Worm (Caenorhabditis elegans) whole organism, dauer: ENCODE measurements around the gene nlp-2.

Experiments used
- unc-62 ChIP-seq: sonication (generic microtip); optimal IDR thresholded peaks from 2 replicates; lab custom pipeline; 2017; ENCODE audit warnings: missing biosample characterization, missing genetic modification reagents, missing genetic modification characterization

Gene nlp-2

DNA sequence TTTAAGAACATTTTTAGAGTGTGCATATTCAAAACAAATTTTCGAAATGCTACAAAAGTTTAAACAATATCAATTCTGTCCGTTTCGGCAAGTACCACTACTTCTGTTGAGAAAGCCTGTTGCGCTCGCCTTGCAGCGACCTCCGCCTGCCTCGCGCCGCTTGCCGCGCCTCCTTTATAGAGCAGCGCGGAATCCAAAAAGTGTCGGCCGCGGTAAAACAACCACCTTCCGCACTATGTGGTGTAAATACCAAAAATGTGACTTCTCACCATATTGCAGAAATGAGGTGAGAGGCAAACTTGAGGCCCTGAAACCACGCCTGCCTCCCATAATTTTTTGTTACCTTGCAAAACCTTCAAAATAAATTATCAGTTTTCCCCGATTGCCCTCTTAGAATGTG is 8.4 kb upstream of the nlp-2 start:
- TF ChIP-seq unc-62 (GFP tag; lab: Kevin White, UChicago): no peak

DNA sequence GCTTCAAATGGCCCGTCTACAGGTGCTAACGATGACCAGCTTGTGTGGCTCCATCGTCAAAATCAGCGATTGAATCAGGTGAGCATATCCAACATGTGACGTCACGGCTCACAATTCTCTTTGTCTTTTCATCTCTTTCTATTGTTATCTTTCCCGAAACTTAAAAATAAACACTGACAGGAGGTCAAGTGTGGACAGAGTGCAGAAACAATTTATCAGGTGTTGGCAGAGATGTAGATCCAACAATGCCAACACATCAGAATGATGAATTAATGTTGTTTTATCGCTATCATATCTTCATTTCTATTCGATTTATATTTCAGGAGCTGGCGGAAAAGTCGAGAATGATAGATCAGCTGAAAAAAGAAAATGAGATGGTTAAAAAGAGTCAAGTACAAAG is 3.4 kb upstream of the nlp-2 start:
- TF ChIP-seq unc-62 (GFP tag; lab: Kevin White, UChicago): no peak

DNA sequence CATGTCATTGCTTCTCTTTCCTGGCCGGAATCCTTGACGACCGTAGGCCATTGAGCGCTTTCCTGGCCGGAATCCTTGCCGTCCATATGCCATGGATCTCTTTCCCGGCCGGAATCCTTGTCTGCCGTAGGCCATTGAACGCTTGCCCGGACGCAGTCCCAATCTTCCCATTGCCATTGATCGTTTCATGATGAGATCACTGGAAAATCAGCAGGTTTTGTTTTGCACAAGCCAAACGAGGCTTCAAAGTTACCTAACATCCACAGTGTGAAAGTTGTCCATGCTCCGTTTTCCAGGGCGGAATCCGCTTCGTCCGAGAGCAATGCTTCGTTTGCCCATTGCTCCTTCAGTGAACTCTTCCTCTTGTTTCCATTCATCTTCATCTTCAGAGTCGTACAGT is 462 bp downstream of the nlp-2 start:
- no peak for TF ChIP-seq unc-62 (GFP tag; lab: Kevin White, UChicago)

DNA sequence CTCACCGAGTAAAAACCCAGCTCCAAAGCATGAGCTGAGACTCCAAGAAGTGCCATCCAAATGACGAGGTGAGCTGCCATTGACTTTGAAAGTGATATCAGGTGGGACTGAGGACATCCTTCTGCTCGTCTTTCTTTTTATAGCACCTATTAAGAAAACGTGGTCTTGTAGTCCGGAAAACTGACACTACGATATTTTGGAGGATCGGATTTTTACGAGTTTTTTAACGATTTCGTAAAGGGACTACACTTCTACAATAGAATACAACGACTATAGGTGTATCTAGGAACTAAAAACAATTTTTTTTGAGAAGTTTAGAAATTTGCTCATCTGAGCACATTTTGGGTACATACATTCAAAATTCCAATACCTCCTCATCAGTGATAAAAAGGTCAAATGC is 1.7 kb downstream of the nlp-2 start, which contains the start of gene nlp-23:
Gene nlp-23 (minus strand): TSS at position 101 of the 400 bp plus-strand sequence.
- TF ChIP-seq unc-62 (GFP tag; lab: Kevin White, UChicago): no peak

DNA sequence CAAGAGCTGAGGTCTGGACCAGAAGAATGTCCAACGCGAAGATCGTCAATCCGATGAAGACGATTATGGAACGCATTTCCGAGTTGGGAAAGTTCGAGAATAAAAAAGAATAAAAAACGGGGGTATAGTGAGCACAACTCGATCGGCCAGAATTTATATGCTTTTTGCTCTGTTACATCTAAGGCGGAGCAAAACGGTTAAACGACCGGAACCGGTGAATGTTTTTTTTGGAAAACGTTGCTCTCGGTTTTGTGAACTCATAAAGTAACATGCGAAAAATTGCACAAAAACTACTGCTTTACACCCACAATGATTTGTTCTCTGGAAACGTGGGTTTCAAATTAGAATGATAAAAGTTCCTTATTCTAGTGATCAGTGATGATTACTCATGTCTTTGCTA is 2.6 kb downstream of the nlp-2 start, which contains the start of gene nlp-22:
Gene nlp-22 (minus strand): TSS at position 101 of the 400 bp plus-strand sequence.
- no peak for TF ChIP-seq unc-62 (GFP tag; lab: Kevin White, UChicago)

DNA sequence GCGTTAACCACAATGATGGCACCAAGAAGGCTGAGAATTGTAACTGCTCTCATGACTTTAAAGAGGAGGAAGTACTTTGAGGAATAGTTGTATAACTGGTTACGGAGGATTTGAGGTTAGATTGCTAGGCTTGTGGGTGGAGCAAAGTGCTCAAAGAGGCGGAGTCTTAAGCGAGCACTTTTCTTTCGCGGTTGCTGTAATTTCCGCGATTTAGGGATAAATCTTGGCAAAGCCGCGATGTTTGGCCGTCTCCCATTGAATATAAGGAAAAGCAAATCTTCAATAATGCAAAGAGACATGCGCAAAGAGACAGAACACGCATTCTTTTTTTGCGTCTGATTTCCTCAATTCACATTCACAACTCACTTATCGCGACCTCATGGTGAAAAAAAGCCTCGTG is 6.4 kb downstream of the nlp-2 start, which contains the start of gene nlp-45:
Gene nlp-45 (minus strand): TSS at position 101 of the 400 bp plus-strand sequence.
- no peak for TF ChIP-seq unc-62 (GFP tag; lab: Kevin White, UChicago)

DNA sequence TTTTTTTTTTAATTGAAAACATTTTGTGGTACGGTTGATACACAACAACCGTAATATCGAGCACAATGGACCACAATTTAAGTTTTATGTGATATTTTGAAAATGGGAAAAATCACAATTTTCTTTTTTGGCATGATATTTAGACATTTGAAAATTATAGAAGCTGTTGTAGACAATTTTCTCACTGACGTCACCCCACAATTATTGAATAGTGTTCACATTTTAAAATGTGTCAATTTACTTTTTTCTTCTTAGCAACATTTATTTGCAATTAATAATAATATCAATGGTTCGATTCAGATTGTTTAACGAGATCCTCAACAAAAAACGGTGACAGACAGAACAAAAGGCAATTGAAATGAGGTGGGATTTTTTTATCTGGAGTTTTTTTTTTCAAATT is 9.2 kb downstream of the nlp-2 start, which contains the start of gene T01B6.1:
Gene T01B6.1 (plus strand): TSS at position 301 of the 400 bp plus-strand sequence.
- no peak for TF ChIP-seq unc-62 (GFP tag; lab: Kevin White, UChicago)

DNA sequence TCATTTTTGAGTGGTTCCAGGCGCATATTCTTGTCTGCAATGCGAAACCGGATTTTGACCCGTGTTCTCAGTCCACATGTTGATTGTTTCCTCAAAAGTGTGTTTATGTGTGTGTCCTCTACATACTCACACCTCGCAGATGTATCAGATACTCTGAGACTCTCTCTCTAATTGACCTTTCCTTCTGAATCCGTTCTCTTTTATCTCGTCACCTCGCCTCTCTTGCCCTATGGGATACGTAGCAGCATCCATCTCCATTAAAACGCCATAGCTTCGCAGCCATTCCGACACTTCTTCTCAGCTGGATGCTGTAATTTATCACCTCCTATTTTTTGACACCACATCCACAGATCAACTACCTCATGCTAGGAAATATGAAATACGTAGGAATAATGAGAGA is 14.1 kb downstream of the nlp-2 start:
- TF ChIP-seq unc-62 (GFP tag; lab: Kevin White, UChicago): no peak

DNA sequence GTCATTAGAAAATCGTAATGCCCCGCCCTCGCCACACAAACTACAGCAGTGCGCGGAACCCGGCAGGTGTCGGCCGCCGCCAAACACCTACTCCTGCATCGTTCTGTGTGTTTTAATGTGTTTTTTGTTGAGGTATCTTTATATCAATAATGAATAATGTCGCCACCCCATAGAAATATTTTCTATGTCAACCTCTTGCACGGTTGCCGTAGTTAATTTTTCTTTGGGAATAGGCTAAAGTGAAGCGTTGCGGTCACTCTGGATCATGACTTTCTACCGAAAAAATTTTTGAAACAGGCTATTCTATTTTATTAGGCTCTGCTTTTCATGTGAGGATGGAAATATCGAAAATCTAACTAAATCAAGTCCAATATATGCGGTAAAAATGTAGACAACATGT is 15.7 kb downstream of the nlp-2 start:
- no peak for TF ChIP-seq unc-62 (GFP tag; lab: Kevin White, UChicago)

DNA sequence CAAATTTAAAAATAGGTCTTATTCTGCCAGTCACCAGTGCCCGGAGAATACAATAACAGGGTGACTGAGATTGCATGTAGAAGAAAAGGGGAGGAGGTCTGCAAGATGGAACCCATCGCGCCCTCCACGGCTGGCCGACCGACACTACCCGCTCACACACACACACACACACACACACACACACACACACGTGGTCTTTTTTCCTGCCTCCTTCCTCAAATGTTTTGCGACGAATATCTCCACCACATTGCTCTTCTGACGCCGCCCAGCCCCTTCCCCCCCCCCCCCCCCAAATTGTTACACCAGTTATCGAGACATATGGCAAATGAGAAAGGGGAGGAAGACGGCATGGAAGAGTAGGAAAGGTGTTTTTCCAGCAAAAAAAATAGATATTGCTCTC is 22.8 kb downstream of the nlp-2 start:
- no peak for TF ChIP-seq unc-62 (GFP tag; lab: Kevin White, UChicago)

DNA sequence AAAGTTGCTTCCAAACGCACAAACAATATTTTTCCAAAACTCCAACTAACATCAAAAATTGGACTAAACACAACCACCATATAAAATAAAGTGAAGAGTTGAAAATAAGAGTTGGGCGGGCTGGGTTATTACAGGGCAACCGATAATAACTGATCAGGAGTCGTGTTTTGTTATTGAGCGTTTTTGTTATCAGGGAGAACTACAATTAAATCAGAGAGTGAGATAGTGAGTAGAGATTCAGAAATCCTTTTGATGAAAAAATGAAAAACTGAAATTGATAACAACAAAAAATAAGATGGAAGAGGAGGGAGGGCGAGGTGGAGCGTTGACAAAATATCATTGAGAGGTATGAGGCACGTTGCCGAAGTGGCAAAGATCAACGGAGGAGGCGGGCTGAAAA is 24.0 kb downstream of the nlp-2 start:
- no peak for TF ChIP-seq unc-62 (GFP tag; lab: Kevin White, UChicago)

DNA sequence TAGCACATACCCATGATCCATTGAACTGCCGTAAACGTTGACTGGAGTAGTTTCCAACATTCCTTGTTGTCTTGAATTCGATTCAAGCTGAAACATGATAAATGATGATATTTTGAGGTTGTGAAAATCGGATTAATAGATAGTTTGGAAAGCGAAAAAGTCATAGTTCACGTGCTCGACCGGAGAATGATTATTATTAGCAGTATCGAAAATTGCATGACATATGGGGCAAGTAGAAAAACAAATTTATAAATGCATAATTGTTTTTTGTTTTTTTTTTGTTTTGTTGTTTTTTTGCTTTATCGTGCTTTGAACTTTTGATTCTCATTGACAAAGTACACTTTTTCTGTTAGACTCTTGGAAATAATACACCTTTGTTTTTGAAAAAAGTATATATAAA is 25.3 kb downstream of the nlp-2 start, which contains the start of gene aakg-4:
Gene aakg-4 (minus strand): TSS at position 101 of the 400 bp plus-strand sequence.
- TF ChIP-seq unc-62 (GFP tag; lab: Kevin White, UChicago): no peak

DNA sequence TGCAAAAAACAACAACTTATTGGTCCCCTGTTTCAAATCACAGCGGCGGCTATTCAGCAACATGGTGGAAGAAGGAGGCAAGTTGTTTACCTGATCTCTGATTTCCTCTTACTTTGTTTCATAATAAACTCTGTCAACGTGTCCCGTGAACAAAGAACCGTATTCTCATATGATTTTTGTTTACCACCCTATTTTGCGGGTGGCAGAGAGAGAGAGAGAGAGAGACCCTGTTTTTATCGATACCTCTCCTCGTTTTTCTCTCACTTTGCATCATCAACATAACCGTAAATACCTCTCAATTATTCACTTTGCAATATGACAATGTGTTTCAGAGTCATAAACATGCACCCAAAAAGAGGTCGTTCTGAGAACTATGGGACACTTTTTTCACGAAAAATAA is 27.1 kb downstream of the nlp-2 start:
- no peak for TF ChIP-seq unc-62 (GFP tag; lab: Kevin White, UChicago)

DNA sequence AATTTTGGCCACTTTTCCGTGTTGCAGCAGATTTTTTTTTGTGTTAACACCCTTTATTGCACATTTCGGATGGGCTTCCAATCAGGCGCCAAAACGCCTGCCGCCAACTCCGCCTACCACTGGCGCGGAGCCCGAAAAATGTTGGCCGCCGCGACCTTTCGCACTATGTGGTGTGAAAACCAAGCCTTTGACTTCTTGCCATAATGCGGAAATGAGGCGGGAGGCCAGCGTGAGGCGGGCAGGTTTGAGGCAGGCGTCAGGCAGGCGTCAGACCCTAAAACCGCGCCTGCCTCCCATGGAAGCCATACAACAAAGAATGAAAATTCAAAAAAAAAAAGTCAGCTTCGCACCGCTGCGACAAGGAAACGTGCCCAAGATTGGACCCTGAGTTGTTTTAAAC is 27.7 kb downstream of the nlp-2 start:
- TF ChIP-seq unc-62 (GFP tag; lab: Kevin White, UChicago): no peak

DNA sequence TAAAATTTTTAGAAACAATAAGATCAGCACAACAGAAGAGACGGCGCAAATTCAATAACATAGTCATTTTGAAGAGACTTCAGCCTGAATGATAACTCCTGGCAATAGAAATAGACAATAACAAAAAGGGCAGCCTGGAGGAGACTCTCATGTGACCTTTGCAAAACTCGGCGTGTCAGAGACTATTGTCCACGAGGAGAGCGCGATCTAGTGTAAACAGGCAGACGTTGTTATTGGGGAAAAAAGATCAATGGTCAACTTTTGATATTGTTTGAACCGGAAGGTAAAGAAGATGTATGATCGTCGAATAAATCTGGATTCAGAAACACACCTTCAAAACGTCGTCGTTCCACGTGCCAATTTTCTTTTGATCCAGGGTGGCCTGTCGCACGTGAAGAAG is 28.4 kb downstream of the nlp-2 start:
- TF ChIP-seq unc-62 (GFP tag; lab: Kevin White, UChicago): no peak

DNA sequence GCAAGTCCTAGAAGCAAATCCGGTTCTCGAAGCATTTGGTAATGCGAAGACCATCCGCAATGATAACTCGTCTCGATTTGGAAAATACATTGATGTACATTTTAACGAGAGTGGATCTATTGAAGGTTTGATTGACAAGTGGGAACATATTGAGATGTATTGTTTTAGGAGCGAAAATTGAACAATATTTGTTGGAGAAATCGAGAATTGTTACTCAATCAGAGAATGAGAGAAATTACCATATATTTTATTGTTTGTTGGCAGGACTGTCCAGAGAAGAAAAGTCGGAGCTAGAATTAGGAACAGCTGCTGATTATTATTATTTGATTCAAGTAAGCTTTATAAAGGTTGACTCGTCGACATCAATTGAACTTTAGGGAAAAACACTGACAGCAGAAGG is 40.1 kb downstream of the nlp-2 start:
- TF ChIP-seq unc-62 (GFP tag; lab: Kevin White, UChicago): no peak

DNA sequence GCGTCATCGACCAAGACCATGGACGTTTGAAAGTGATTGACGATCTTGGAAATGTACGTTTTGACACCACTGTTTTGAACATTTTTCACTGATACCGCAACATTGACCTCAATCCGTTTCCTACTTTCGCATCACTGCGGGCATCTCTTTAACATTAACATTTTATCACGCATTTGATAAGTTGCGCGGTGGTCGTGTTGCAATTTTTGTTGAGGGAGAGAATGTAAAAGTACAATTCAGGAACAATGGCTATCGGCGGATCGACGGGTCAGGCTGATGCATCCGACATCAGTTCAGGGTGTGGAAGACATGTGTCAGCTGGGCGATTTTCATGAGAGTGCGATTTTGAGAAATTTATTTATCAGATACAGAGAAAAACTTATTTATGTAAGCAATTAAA is 41.3 kb downstream of the nlp-2 start:
- TF ChIP-seq unc-62 (GFP tag; lab: Kevin White, UChicago): no peak

DNA sequence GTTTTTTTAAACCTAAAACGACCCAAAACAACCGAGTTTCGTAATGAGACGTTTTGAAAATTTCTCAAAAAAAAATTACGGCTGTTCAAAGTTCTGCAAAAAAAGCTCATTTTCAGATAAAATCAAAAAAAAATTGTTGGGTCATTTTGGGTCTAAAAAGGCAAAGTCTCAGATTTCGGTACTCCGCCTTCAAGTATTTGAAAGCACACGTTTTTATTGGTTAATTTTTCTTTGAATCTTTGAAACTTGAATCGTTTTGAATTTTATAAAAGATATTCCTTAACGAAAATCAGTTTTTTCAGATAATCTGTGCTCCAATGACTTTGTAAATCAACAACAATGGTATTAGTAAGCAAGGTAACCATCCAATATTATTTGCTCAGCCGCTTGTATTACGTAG is 41.8 kb downstream of the nlp-2 start, which contains the start of gene hum-6:
Gene hum-6 (plus strand): TSS at position 301 of the 400 bp plus-strand sequence.
- no peak for TF ChIP-seq unc-62 (GFP tag; lab: Kevin White, UChicago)
